Fruit fly (Drosophila melanogaster): Measurements from ENCODE around the gene fig.
A peak's percentile ranks its signal among the peaks of the same experiment; 100 is the strongest.

dm6 chr3R:29772090-29772794, 8.0 kb downstream of the fig start:
- TF ChIP-seq N (GFP tag; optimal IDR thresholded peaks at IDR 0.05) = no peak
- peak; percentile 94 for TF ChIP-seq psq (GFP tag; optimal IDR thresholded peaks at IDR 0.05)
- peak in 1 of 2 experiments; percentile 27 for TF ChIP-seq foxo (GFP tag; optimal IDR thresholded peaks at IDR 0.05)
- no peak for TF ChIP-seq lola (GFP tag; optimal IDR thresholded peaks at IDR 0.05)
- TF ChIP-seq HLH106 (tag; optimal IDR thresholded peaks at IDR 0.05) = peak; percentile 63
- no peak for TF ChIP-seq OdsH (GFP tag; optimal IDR thresholded peaks at IDR 0.05)
- TF ChIP-seq Sp1 (GFP tag; optimal IDR thresholded peaks at IDR 0.05) = no peak
- TF ChIP-seq CG9705 (GFP tag; optimal IDR thresholded peaks at IDR 0.05) = peak; percentile 47
- TF ChIP-seq usp (GFP tag; optimal IDR thresholded peaks at IDR 0.05) = no peak
- no peak for TF ChIP-seq ey (GFP tag; optimal IDR thresholded peaks at IDR 0.05)

Data from whole organism, wandering third instar larva.